Fruit fly (Drosophila melanogaster) Kc167 (cell line): ENCODE measurements around the gene CG18746.

Source experiments
- Myc ChIP-seq: fragments of >200 bp; optimal IDR thresholded peaks from 2 replicates; lab custom pipeline; 2017; ENCODE audit warnings: missing external identifiers
- Sin3A ChIP-seq: fragments of >200 bp; optimal IDR thresholded peaks from 2 replicates; lab custom pipeline; 2018; ENCODE audit warnings: missing external identifiers
- h ChIP-seq: fragments of >200 bp; optimal IDR thresholded peaks from 3 replicates; lab custom pipeline; 2018; ENCODE audit warnings: missing external identifiers
- psq ChIP-seq: fragments of >200 bp; optimal IDR thresholded peaks from 2 replicates; lab custom pipeline; 2017; ENCODE audit warnings: missing external identifiers
- ttk ChIP-seq: sonication (Bioruptor generic); optimal IDR thresholded peaks from 2 replicates; lab custom pipeline; 2017; ENCODE audit warnings: missing external identifiers

- no peak for TF ChIP-seq Myc
- TF ChIP-seq Sin3A (lab: Kevin White, UChicago): no peak
- no peak for TF ChIP-seq ttk (lab: Kevin White, UChicago)
- TF ChIP-seq psq (lab: Kevin White, UChicago): no peak
- no peak for TF ChIP-seq h (lab: Kevin White, UChicago)
Measured at dm6 chr3R:7771656-7772055, 18.3 kb downstream of the CG18746 start, which contains the start of gene CG11286.
